Fruit fly (Drosophila melanogaster) whole organism, adult: ENCODE results near the gene CG2200.

Experiments used
- CG12768 ChIP-seq: fragments of 200-800 bp; sonication (Bioruptor generic); optimal IDR thresholded peaks from 2 replicates; lab custom pipeline; 2017; ENCODE audit warnings: missing biosample characterization, missing genetic modification characterization, mild to moderate bottlenecking, moderate library complexity, missing genetic modification reagents
- CG1620 ChIP-seq: fragments of 200-800 bp; sonication (Bioruptor generic); optimal IDR thresholded peaks from 2 replicates; lab custom pipeline; 2016; ENCODE audit warnings: missing biosample characterization, missing genetic modification characterization
- bab1 ChIP-seq: fragments of 200-800 bp; sonication (Bioruptor generic); optimal IDR thresholded peaks from 3 replicates; lab custom pipeline; 2019; ENCODE audit warnings: missing biosample characterization, mild to moderate bottlenecking, missing genetic modification characterization, moderate library complexity
- toe ChIP-seq: fragments of 200-800 bp; sonication (Bioruptor generic); optimal IDR thresholded peaks from 2 replicates; lab custom pipeline; 2016; ENCODE audit warnings: missing biosample characterization, missing genetic modification characterization

DNA sequence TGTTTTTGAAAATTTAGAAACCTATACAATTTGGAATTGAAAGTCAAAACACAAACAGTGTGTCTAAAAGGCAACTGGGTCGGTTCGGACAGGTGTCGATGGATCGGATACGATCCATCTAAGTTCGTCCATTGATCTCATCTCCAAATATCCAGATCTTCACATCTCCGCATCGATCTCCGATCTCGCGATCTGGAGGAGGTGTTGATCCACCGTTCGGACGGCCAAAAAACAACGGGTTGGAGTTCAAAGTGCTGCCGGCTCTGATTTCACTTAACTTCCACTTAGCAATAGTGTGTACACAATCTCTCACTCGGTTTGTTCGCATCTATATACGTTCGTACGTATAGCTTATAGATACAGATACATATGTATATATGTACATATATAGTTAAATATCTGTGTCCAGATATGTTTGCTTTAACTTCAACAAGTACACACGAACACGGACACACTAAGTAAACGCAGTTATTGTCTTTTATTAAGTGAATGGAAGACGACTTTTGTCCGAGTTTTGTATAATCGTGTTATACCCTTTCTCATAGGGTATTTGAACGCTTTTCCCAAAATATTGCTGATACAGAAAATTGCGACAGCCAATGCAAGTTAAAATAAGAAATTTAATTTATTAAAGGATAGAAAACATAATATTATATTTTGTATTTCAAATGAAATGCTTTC is 14.2 kb downstream of the CG2200 start, which contains the start of gene Fer3HCH:
- TF ChIP-seq bab1 (GFP tag; lab: Kevin White, UChicago), result no peak
- TF ChIP-seq CG1620 (GFP tag; lab: Kevin White, UChicago), result no peak
- no peak for TF ChIP-seq toe (GFP tag; lab: Kevin White, UChicago)
- TF ChIP-seq CG12768, result no peak
